Fruit fly (Drosophila melanogaster) whole organism, wandering third instar larva: ENCODE results near the gene heca.
A peak's percentile ranks its signal among the peaks of the same experiment; 100 is the strongest.

Experiments
- CG32264 ChIP-seq: fragments of 200-800 bp; sonication (Bioruptor generic); optimal IDR thresholded peaks from 2 replicates; lab custom pipeline; 2016; ENCODE audit warnings: missing biosample characterization, missing genetic modification characterization
- CG9705 ChIP-seq: fragments of 200-800 bp; sonication (Bioruptor generic); optimal IDR thresholded peaks from 2 replicates; lab custom pipeline; 2018; ENCODE audit warnings: missing biosample characterization, mild to moderate bottlenecking, missing genetic modification characterization
- CrebA ChIP-seq: fragments of 200-800 bp; sonication (Bioruptor generic); optimal IDR thresholded peaks from 2 replicates; lab custom pipeline; 2016; ENCODE audit warnings: missing biosample characterization, mild to moderate bottlenecking, missing genetic modification characterization, borderline replicate concordance
- Dfd ChIP-seq: fragments of >200 bp; optimal IDR thresholded peaks from 2 replicates; lab custom pipeline; 2017; ENCODE audit warnings: missing biosample characterization, missing genetic modification characterization
- Dif ChIP-seq: fragments of 200-275, 200-300 bp; sonication (Bioruptor generic); optimal IDR thresholded peaks from 2 replicates; lab custom pipeline; 2018; ENCODE audit warnings: missing biosample characterization, missing genetic modification characterization; ENCODE audit not compliant: partially characterized antibody
- GATAd ChIP-seq: sonication (Bioruptor generic); optimal IDR thresholded peaks from 2 replicates; lab custom pipeline; 2016; ENCODE audit warnings: missing biosample characterization, missing genetic modification characterization
- HLH106 ChIP-seq: fragments of 200-800 bp; optimal IDR thresholded peaks from 3 replicates; lab custom pipeline; 2019; ENCODE audit warnings: missing biosample characterization, mild to moderate bottlenecking, missing genetic modification characterization, moderate library complexity
- Hnf4 ChIP-seq: fragments of 200-800 bp; sonication (Bioruptor generic); optimal IDR thresholded peaks from 2 replicates; lab custom pipeline; 2016; ENCODE audit warnings: missing biosample characterization, mild to moderate bottlenecking, missing genetic modification characterization
- Hr78 ChIP-seq: fragments of >200 bp; optimal IDR thresholded peaks from 2 replicates; lab custom pipeline; 2017; ENCODE audit warnings: missing biosample characterization, missing genetic modification characterization
- OdsH ChIP-seq: fragments of 200-800 bp; sonication (Bioruptor generic); optimal IDR thresholded peaks from 2 replicates; lab custom pipeline; 2016; ENCODE audit warnings: missing biosample characterization, mild to moderate bottlenecking, missing genetic modification characterization
- Rel ChIP-seq, 2 experiments: fragments of 200-800 bp; sonication (Bioruptor generic) in 1 of 2; optimal IDR thresholded peaks; 2 replicates in 1 of 2; 3 replicates in 1 of 2; lab custom pipeline; 2016 to 2019; ENCODE audit warnings: mild to moderate bottlenecking in 2 of 2, missing biosample characterization in 2 of 2, missing genetic modification characterization in 2 of 2, moderate library complexity in 1 of 2
- Sp1 ChIP-seq: fragments of 200-800 bp; sonication (Bioruptor generic); optimal IDR thresholded peaks from 3 replicates; lab custom pipeline; 2019; ENCODE audit warnings: missing biosample characterization, mild to moderate bottlenecking, missing genetic modification characterization, moderate library complexity
- br ChIP-seq: fragments of 200-800 bp; sonication (Bioruptor generic); optimal IDR thresholded peaks from 2 replicates; lab custom pipeline; 2016; ENCODE audit warnings: missing biosample characterization, missing genetic modification characterization
- dl ChIP-seq, 2 experiments: fragments of 175-275, 200-275 bp in 1 of 2; fragments of 200-275 bp in 1 of 2; sonication (Bioruptor generic); optimal IDR thresholded peaks; lab custom pipeline; 2018; ENCODE audit warnings: mild to moderate bottlenecking in 2 of 2, missing biosample characterization in 2 of 2, missing genetic modification characterization in 2 of 2, moderate library complexity in 2 of 2; ENCODE audit not compliant: partially characterized antibody in 2 of 2, insufficient read depth in 1 of 2
- dmrt93B ChIP-seq: fragments of 200-800 bp; sonication (Bioruptor generic); optimal IDR thresholded peaks from 2 replicates; lab custom pipeline; 2018; ENCODE audit warnings: missing biosample characterization, mild to moderate bottlenecking, missing genetic modification characterization
- dsf ChIP-seq: sonication (Bioruptor generic); optimal IDR thresholded peaks from 2 replicates; lab custom pipeline; 2016; ENCODE audit warnings: missing biosample characterization, missing genetic modification characterization, borderline replicate concordance
- ey ChIP-seq: fragments of 200-800 bp; sonication (Bioruptor generic); optimal IDR thresholded peaks from 2 replicates; lab custom pipeline; 2016; ENCODE audit warnings: missing biosample characterization, missing genetic modification characterization
- foxo ChIP-seq, 2 experiments: fragments of 200-800 bp; sonication (Bioruptor generic); optimal IDR thresholded peaks; 2 replicates in 1 of 2; 3 replicates in 1 of 2; lab custom pipeline; 2016 to 2017; ENCODE audit warnings: missing biosample characterization in 2 of 2, missing genetic modification characterization in 2 of 2
- fru ChIP-seq: fragments of 200-800 bp; sonication (Bioruptor generic); optimal IDR thresholded peaks from 3 replicates; lab custom pipeline; 2016; ENCODE audit warnings: missing biosample characterization, mild to moderate bottlenecking, missing genetic modification characterization
- h ChIP-seq: fragments of 200-800 bp; sonication (Bioruptor generic); optimal IDR thresholded peaks from 3 replicates; lab custom pipeline; 2016; ENCODE audit warnings: missing biosample characterization, mild to moderate bottlenecking, missing genetic modification characterization
- jim ChIP-seq: fragments of 175-275, 200-325 bp; sonication (Bioruptor generic); optimal IDR thresholded peaks from 2 replicates; lab custom pipeline; 2016; ENCODE audit warnings: missing biosample characterization, mild to moderate bottlenecking, missing genetic modification characterization
- lola ChIP-seq: fragments of >200 bp; optimal IDR thresholded peaks from 2 replicates; lab custom pipeline; 2017; ENCODE audit warnings: missing biosample characterization, missing genetic modification characterization
- pan ChIP-seq: fragments of >200 bp; optimal IDR thresholded peaks from 2 replicates; lab custom pipeline; 2017
- psq ChIP-seq: fragments of 200-800 bp; sonication (Bioruptor generic); optimal IDR thresholded peaks from 3 replicates; lab custom pipeline; 2017; ENCODE audit warnings: missing biosample characterization, mild to moderate bottlenecking, missing genetic modification characterization, moderate library complexity
- rgr ChIP-seq: fragments of 200-800 bp; sonication (Bioruptor generic); optimal IDR thresholded peaks from 3 replicates; lab custom pipeline; 2016; ENCODE audit warnings: missing biosample characterization, mild to moderate bottlenecking, missing genetic modification characterization
- sage ChIP-seq: fragments of 200-800 bp; sonication (Bioruptor generic); optimal IDR thresholded peaks from 2 replicates; lab custom pipeline; 2016; ENCODE audit warnings: missing biosample characterization, mild to moderate bottlenecking, missing genetic modification characterization
- sv ChIP-seq: fragments of 200-800 bp; sonication (Bioruptor generic); optimal IDR thresholded peaks from 3 replicates; lab custom pipeline; 2016; ENCODE audit warnings: missing biosample characterization, missing genetic modification characterization
- tai ChIP-seq: sonication (Bioruptor generic); optimal IDR thresholded peaks from 2 replicates; lab custom pipeline; 2016; ENCODE audit warnings: missing biosample characterization, missing genetic modification characterization
- usp ChIP-seq: fragments of >200 bp; optimal IDR thresholded peaks from 2 replicates; lab custom pipeline; 2017; ENCODE audit warnings: missing biosample characterization, missing genetic modification characterization
- woc ChIP-seq: sonication (Bioruptor generic); optimal IDR thresholded peaks from 2 replicates; lab custom pipeline; 2016; ENCODE audit warnings: missing biosample characterization, mild to moderate bottlenecking, missing genetic modification characterization

heca gene

dm6 chr3R:30391950-30392349, 114.2 kb downstream of the heca start (continued):
- no peak for TF ChIP-seq tai (GFP tag; lab: Kevin White, UChicago)
- no peak for TF ChIP-seq CG9705
- no peak for TF ChIP-seq dl (GFP tag; optimal IDR thresholded peaks at IDR 0.05; lab: Kevin White, UChicago; ENCODE audit: insufficient read depth in 1 of 2, partially characterized antibody in 2 of 2)
- TF ChIP-seq Sp1 (GFP tag; lab: Kevin White, UChicago), result no peak
- TF ChIP-seq sage (GFP tag; lab: Kevin White, UChicago), result no peak

DNA sequence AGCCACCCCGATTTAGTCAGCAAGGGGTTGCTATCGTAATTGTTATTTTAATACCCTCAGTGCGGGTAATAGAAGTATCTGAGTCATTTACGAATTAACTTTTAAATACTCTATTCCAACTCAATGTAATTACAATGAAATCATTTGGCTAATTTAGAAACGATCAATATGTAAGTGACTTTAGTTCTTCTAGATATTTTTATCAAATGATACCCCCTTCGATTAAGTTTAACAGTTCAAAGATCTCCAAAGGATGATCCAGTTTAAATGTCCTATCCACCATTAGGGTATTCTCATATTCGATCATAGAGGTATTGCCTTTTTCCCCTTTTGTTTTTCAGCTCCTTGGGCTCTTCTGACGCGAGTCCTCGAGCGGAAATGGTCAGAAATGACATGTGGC, 116.2 kb downstream of the heca start:
- TF ChIP-seq fru (GFP tag; lab: Kevin White, UChicago) (peak; percentile 6), psq (GFP tag; lab: Kevin White, UChicago) (no peak), woc (GFP tag; lab: Kevin White, UChicago) (peak; percentile 35), HLH106 (tag; lab: Kevin White, UChicago) (peak; percentile 5), foxo (GFP tag; optimal IDR thresholded peaks at IDR 0.05; lab: Kevin White, UChicago) (peak in 1 of 2 experiments; percentile 1), jim (GFP tag; lab: Kevin White, UChicago) (no peak), dmrt93B (GFP tag; lab: Kevin White, UChicago) (no peak), h (GFP tag; lab: Kevin White, UChicago) (no peak), rgr (GFP tag; lab: Kevin White, UChicago) (no peak)

DNA sequence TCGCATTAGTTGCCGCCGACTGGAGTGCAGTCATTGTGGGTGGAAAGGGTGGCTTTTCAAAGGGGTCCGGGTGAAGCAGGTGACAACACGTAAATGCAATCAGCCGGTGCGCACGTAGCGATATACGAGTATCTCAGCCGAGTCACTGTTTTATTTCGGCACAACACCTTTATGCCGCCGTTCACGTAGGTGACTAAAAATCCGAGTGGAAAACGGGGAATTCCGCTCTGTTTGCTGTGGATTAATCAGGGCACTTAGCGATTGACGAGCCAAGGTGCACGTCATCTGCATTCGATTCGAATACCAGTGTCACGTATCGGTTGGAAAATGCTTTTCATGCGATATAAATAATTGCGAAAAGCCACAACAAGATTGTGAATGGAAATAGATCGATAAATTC, 128.8 kb downstream of the heca start:
- no peak for TF ChIP-seq Rel (GFP tag; optimal IDR thresholded peaks at IDR 0.05; lab: Kevin White, UChicago)
- peak; percentile 94 for TF ChIP-seq Rel (tag; optimal IDR thresholded peaks at IDR 0.05; lab: Kevin White, UChicago)
- TF ChIP-seq OdsH (GFP tag; lab: Kevin White, UChicago), result no peak

DNA sequence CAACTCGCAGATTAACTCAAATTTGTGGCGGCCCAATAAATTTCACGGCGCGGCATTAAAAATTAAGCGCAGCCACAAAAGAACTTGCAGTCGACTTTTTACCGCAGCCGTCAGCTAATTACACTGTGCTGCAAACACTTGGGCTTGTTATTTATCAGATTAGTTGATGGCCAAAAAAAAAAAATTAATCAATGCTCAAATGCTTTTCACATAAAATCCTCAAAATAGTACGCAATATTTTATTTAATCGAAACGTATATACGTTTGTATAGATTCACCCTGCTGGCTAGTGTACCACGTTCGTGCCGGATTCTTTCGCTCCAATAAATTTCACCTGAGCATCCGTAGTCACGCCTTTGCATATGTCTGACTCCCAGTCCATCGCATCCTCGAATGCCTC, 136.1 kb downstream of the heca start:
- TF ChIP-seq foxo (GFP tag; optimal IDR thresholded peaks at IDR 0.05; lab: Kevin White, UChicago), result peak in 1 of 2 experiments; percentile 70
- TF ChIP-seq CrebA, result no peak
- no peak for TF ChIP-seq pan (lab: Kevin White, UChicago)
- TF ChIP-seq Sp1 (GFP tag; lab: Kevin White, UChicago), result peak; percentile 6
- no peak for TF ChIP-seq sv (GFP tag; lab: Kevin White, UChicago)
- TF ChIP-seq Rel (GFP tag; optimal IDR thresholded peaks at IDR 0.05; lab: Kevin White, UChicago), result no peak
- no peak for TF ChIP-seq Rel (tag; optimal IDR thresholded peaks at IDR 0.05; lab: Kevin White, UChicago)
- peak; percentile 56 for TF ChIP-seq h (GFP tag; lab: Kevin White, UChicago)
- TF ChIP-seq rgr (GFP tag; lab: Kevin White, UChicago), result peak; percentile 60
- peak; percentile 55 for TF ChIP-seq OdsH (GFP tag; lab: Kevin White, UChicago)
- TF ChIP-seq fru (GFP tag; lab: Kevin White, UChicago), result peak; percentile 44
- TF ChIP-seq HLH106 (tag; lab: Kevin White, UChicago), result peak; percentile 27
- peak; percentile 46 for TF ChIP-seq ey (GFP tag; lab: Kevin White, UChicago)
- peak; percentile 0 for TF ChIP-seq dmrt93B (GFP tag; lab: Kevin White, UChicago)
- peak; percentile 9 for TF ChIP-seq Hnf4 (GFP tag; lab: Kevin White, UChicago)
- TF ChIP-seq br (GFP tag; lab: Kevin White, UChicago), result peak; percentile 57
- TF ChIP-seq woc (GFP tag; lab: Kevin White, UChicago), result peak; percentile 9

dm6 chr3R:30416765-30417274, 139.1 kb downstream of the heca start:
- TF ChIP-seq h (GFP tag; lab: Kevin White, UChicago), result no peak
- no peak for TF ChIP-seq lola
- no peak for TF ChIP-seq usp (GFP tag; lab: Kevin White, UChicago)
- TF ChIP-seq dsf (GFP tag; lab: Kevin White, UChicago), result no peak
- no peak for TF ChIP-seq Dif
- TF ChIP-seq CG32264 (GFP tag; lab: Kevin White, UChicago), result no peak
- no peak for TF ChIP-seq psq (GFP tag; lab: Kevin White, UChicago)
- TF ChIP-seq fru (GFP tag; lab: Kevin White, UChicago), result no peak
- no peak for TF ChIP-seq GATAd
- no peak for TF ChIP-seq Dfd (GFP tag; lab: Kevin White, UChicago)
- no peak for TF ChIP-seq br (GFP tag; lab: Kevin White, UChicago)
- no peak for TF ChIP-seq jim (GFP tag; lab: Kevin White, UChicago)
- TF ChIP-seq Hr78 (GFP tag; lab: Kevin White, UChicago), result no peak
- TF ChIP-seq woc (GFP tag; lab: Kevin White, UChicago), result no peak
- TF ChIP-seq foxo (GFP tag; optimal IDR thresholded peaks at IDR 0.05; lab: Kevin White, UChicago), result no peak
- no peak for TF ChIP-seq CG9705
- TF ChIP-seq HLH106 (tag; lab: Kevin White, UChicago), result no peak
- TF ChIP-seq tai (GFP tag; lab: Kevin White, UChicago), result no peak
- TF ChIP-seq sv (GFP tag; lab: Kevin White, UChicago), result no peak
